Worm (Caenorhabditis elegans): ENCODE results near the gene sfxn-1.1.

ce11 chrII:9522986-9523385 is 4.3 kb upstream of the sfxn-1.1 start, which contains the start of gene AH6.17:
- TF ChIP-seq him-1 (tag; optimal IDR thresholded peaks at IDR 0.05), result no peak
- TF ChIP-seq W03F9.2 (tag; optimal IDR thresholded peaks at IDR 0.05), result no peak

All from whole organism, L4/young adult.